Worm (Caenorhabditis elegans) whole organism, L4 larva: ENCODE results near the gene dct-5.

Experiments
- F49E8.2 ChIP-seq: sonication (generic microtip); optimal IDR thresholded peaks from 2 replicates; lab custom pipeline; 2016; ENCODE audit warnings: missing compliant biosample characterization, mild to moderate bottlenecking, missing genetic modification characterization, borderline replicate concordance
- T20F7.1 ChIP-seq: fragments of 200-800 bp; sonication (Bioruptor generic); optimal IDR thresholded peaks from 2 replicates; lab custom pipeline; 2018; ENCODE audit warnings: mild to moderate bottlenecking, missing genetic modification characterization, missing compliant biosample characterization
- Y48G9A.11 ChIP-seq: fragments of 200-800 bp; sonication (Bioruptor generic); IDR thresholded peaks from 2 replicates; pipeline ENCODE4 v1.3.6; 2022; ENCODE audit warnings: missing genetic modification reagents, missing genetic modification characterization, missing compliant biosample characterization
- Y5F2A.4 ChIP-seq: fragments of 200-800 bp; sonication (Bioruptor generic); optimal IDR thresholded peaks from 2 replicates; lab custom pipeline; 2018; ENCODE audit warnings: mild to moderate bottlenecking, missing genetic modification characterization, missing compliant biosample characterization
- ZK546.5 ChIP-seq, 2 experiments: sonication (generic microtip); optimal IDR thresholded peaks; 2 replicates each; lab custom pipeline; 2017; ENCODE audit warnings: missing biosample characterization in 2 of 2, missing genetic modification characterization in 2 of 2
- aha-1 ChIP-seq: fragments of 150-350 bp; peaks from one replicate; lab custom pipeline; 2014; ENCODE audit warnings: missing biosample characterization, missing genetic modification characterization
- attf-4 ChIP-seq: sonication (generic microtip); optimal IDR thresholded peaks from 3 replicates; lab custom pipeline; 2017; ENCODE audit warnings: missing biosample characterization, missing genetic modification characterization
- ctbp-1 ChIP-seq: fragments of 200-800 bp; sonication (Bioruptor generic); IDR thresholded peaks from 2 replicates; pipeline ENCODE4 v1.3.6; 2022; ENCODE audit warnings: missing genetic modification reagents, missing genetic modification characterization, missing compliant biosample characterization
- dpl-1 ChIP-seq: fragments of 150-350 bp; optimal IDR thresholded peaks from 2 replicates; lab custom pipeline; 2014; ENCODE audit warnings: missing biosample characterization, missing genetic modification reagents, missing genetic modification characterization
- dve-1 ChIP-seq: sonication (generic microtip); optimal IDR thresholded peaks from 2 replicates; lab custom pipeline; 2017; ENCODE audit warnings: antibody characterized with exemption, mild to moderate bottlenecking, missing genetic modification characterization, missing compliant biosample characterization; ENCODE audit not compliant: insufficient read depth
- fos-1 ChIP-seq: fragments of 150-350 bp; optimal IDR thresholded peaks from 2 replicates; lab custom pipeline; 2014; ENCODE audit warnings: missing biosample characterization, missing genetic modification characterization
- hif-1 ChIP-seq, 2 experiments: sonication (generic microtip); optimal IDR thresholded peaks; 2 replicates each; lab custom pipeline; 2016 to 2017; ENCODE audit warnings: missing compliant biosample characterization in 2 of 2, missing genetic modification characterization in 2 of 2, missing genetic modification reagents in 2 of 2, missing genotype in 2 of 2, mild to moderate bottlenecking in 1 of 2
- jun-1 ChIP-seq: fragments of 150-350 bp; optimal IDR thresholded peaks from 2 replicates; lab custom pipeline; 2014; ENCODE audit warnings: missing biosample characterization, missing genetic modification reagents, missing genetic modification characterization
- lin-15B ChIP-seq: fragments of 150-350 bp; sonication (generic microtip); optimal IDR thresholded peaks from 3 replicates; lab custom pipeline; 2014; ENCODE audit warnings: missing biosample characterization, missing genetic modification characterization
- lin-38 ChIP-seq: fragments of 200-800 bp; sonication (Bioruptor generic); IDR thresholded peaks from 2 replicates; pipeline ENCODE4 v1.3.6; 2022; ENCODE audit warnings: missing genetic modification reagents, missing genetic modification characterization, missing compliant biosample characterization
- lir-3 ChIP-seq: sonication (generic microtip); optimal IDR thresholded peaks from 2 replicates; lab custom pipeline; 2016; ENCODE audit warnings: mild to moderate bottlenecking, missing genetic modification characterization, missing compliant biosample characterization
- lsy-2 ChIP-seq, 2 experiments: fragments of 150-350 bp in 1 of 2; sonication (generic microtip) in 1 of 2; optimal IDR thresholded peaks; 2 replicates each; lab custom pipeline; 2014 to 2017; ENCODE audit warnings: missing biosample characterization in 2 of 2, missing genetic modification characterization in 2 of 2
- mdt-29 ChIP-seq: fragments of 200-800 bp; sonication (Bioruptor generic); IDR thresholded peaks from 2 replicates; pipeline ENCODE4 v1.3.6; 2022; ENCODE audit warnings: missing genetic modification reagents, missing genetic modification characterization, missing compliant biosample characterization
- mes-2 ChIP-seq: sonication (generic microtip); optimal IDR thresholded peaks from 2 replicates; lab custom pipeline; 2016; ENCODE audit warnings: missing genotype, mild to moderate bottlenecking, missing genetic modification characterization, missing compliant biosample characterization; ENCODE audit not compliant: poor library complexity, severe bottlenecking
- mxl-3 ChIP-seq: fragments of 200-800 bp; sonication (Bioruptor generic); optimal IDR thresholded peaks from 2 replicates; lab custom pipeline; 2018; ENCODE audit warnings: mild to moderate bottlenecking, missing genetic modification characterization, missing compliant biosample characterization
- nhr-11 ChIP-seq: fragments of 150-350 bp; optimal IDR thresholded peaks from 2 replicates; lab custom pipeline; 2014; ENCODE audit warnings: missing biosample characterization, missing genetic modification characterization
- nhr-25 ChIP-seq: sonication (generic microtip); optimal IDR thresholded peaks from 2 replicates; lab custom pipeline; 2017; ENCODE audit warnings: missing genetic modification characterization, mild to moderate bottlenecking, missing compliant biosample characterization, antibody characterized with exemption, moderate library complexity, borderline replicate concordance; ENCODE audit not compliant: insufficient read depth
- nhr-28 ChIP-seq: fragments of 150-350 bp; optimal IDR thresholded peaks from 2 replicates; lab custom pipeline; 2014; ENCODE audit warnings: missing biosample characterization, missing genetic modification characterization
- nhr-41 ChIP-seq: fragments of 200-800 bp; sonication (Bioruptor generic); IDR thresholded peaks from 2 replicates; pipeline ENCODE4 v1.3.6; 2022; ENCODE audit warnings: missing genetic modification reagents, missing genetic modification characterization, missing compliant biosample characterization
- nhr-48 ChIP-seq: sonication (generic microtip); optimal IDR thresholded peaks from 2 replicates; lab custom pipeline; 2016; ENCODE audit warnings: mild to moderate bottlenecking, missing genetic modification characterization, missing compliant biosample characterization
- nhr-76 ChIP-seq: fragments of 150-350 bp; optimal IDR thresholded peaks from 2 replicates; lab custom pipeline; 2014; ENCODE audit warnings: missing biosample characterization, missing genetic modification characterization
- pha-4 ChIP-seq, 2 experiments: fragments of 150-350 bp in 1 of 2; fragments of 200-800 bp in 1 of 2; sonication (Bioruptor generic) in 1 of 2; IDR thresholded peaks in 1 of 2; optimal IDR thresholded peaks in 1 of 2; 2 replicates each; pipeline versions ENCODE4 v1.3.6 to Lab custom; 2014 to 2022; ENCODE audit warnings: missing genetic modification characterization in 2 of 2, missing genetic modification reagents in 2 of 2, missing biosample characterization in 1 of 2, missing compliant biosample characterization in 1 of 2
- pqm-1 ChIP-seq: sonication (generic microtip); optimal IDR thresholded peaks from 2 replicates; lab custom pipeline; 2017; ENCODE audit warnings: missing biosample characterization, missing genetic modification characterization
- unc-130 ChIP-seq: sonication (generic microtip); optimal IDR thresholded peaks from 2 replicates; lab custom pipeline; 2016; ENCODE audit warnings: missing genetic modification reagents, missing genetic modification characterization, missing compliant biosample characterization
- unc-62 ChIP-seq, 3 experiments: fragments of 150-350 bp in 1 of 3; sonication (generic microtip); optimal IDR thresholded peaks in 2 of 3; peaks in 1 of 3; 1 replicate in 1 of 3; 2 replicates in 2 of 3; lab custom pipeline; 2014 to 2017; ENCODE audit warnings: missing biosample characterization in 3 of 3, missing genetic modification characterization in 3 of 3, missing genetic modification reagents in 3 of 3, missing genotype in 1 of 3
- zfp-3 ChIP-seq: fragments of 200-800 bp; sonication (Bioruptor generic); conservative IDR thresholded peaks from 2 replicates; pipeline ENCODE4 v1.3.6; 2022; ENCODE audit warnings: missing genetic modification reagents, missing genetic modification characterization, missing compliant biosample characterization

dct-5 gene

DNA sequence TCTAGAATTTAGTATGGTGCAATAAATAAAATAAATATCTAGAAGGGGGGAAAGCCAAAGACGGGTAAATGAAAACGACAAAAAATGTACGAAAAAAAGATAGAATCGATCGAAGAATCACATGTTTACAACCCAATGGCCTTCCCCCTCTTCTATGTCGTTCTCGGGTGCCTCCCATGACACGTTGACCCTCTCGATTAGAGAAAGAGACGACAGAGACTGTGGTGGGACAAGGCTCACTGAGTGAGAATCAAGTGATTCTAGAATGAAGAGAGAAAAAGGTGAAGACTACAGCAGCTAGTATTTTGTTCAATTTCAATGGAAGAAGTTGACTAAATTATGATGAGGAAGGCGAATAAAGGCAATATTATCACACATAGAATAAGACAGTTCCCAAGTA, 10.7 kb downstream of the dct-5 start (continued):
- TF ChIP-seq nhr-28 (peak; percentile 76), nhr-76 (tag; lab: Kevin White, UChicago) (no peak), mes-2 (tag; lab: Kevin White, UChicago) (peak; percentile 41), nhr-11 (no peak), dpl-1 (GFP tag; lab: Kevin White, UChicago) (peak; percentile 16), pqm-1 (peak; percentile 58)

DNA sequence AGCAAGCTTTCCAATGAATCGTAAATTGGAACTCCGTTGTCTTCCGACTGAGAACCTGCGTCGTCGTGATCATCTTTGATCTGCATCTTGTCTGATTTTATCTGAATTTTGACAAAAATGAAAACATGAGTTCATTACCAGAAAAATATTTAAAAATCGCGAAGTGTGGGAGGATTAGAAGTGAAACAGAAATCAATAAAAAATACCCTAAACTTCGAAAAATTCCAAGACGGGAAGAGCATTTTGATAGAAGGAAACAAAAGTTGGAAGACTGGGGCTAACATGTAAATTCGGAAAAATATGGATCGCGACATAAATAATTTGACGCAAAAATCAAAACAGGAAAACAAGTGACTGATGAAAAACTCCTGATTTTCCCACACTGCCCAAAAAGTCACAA, 11.1 kb downstream of the dct-5 start, which contains the start of gene F07F6.8:
Gene F07F6.8, minus strand, starts transcription at position 101 of the 400 bp plus-strand sequence.
- TF ChIP-seq aha-1 (tag; lab: Kevin White, UChicago) = peak; percentile 31
- no peak for TF ChIP-seq Y5F2A.4 (GFP tag; lab: Kevin White, UChicago)

DNA sequence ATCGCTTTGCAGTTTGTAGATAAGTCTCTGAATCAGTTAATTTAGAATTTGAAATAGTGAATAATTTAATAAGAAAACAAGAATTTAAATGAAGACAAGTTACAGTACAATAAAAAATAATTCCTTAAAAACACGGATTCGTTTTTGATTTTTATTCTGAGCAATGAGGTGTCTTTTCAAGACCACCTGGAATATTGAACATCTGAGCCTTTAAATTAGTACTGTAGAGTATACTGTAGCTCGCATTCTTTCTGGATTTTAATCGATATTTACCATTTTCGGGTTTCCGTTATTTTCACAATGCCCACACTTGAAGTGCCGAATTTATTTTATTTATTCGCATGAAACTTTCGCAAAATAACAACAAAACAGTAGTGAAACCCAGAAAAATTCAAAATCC, 12.9 kb downstream of the dct-5 start, which contains the start of gene F07F6.7:
Gene F07F6.7, minus strand, starts transcription at position 27 of the 400 bp plus-strand sequence.
- peak in 1 of 2 experiments; percentile 50 for TF ChIP-seq lsy-2 (tag; optimal IDR thresholded peaks at IDR 0.05; lab: Kevin White, UChicago)
- no peak for TF ChIP-seq nhr-48 (tag; lab: Kevin White, UChicago)
- peak; percentile 30 for TF ChIP-seq T20F7.1
- TF ChIP-seq lin-38 (GFP tag; lab: Robert Waterston, UW) = peak; percentile 27; the same call in 1 of the 2 replicates
- no peak for TF ChIP-seq attf-4 (tag; lab: Kevin White, UChicago)
- peak; percentile 13 for TF ChIP-seq nhr-25
- peak in 1 of 2 experiments; percentile 18 for TF ChIP-seq unc-62 (GFP tag; optimal IDR thresholded peaks at IDR 0.05 in 1 of 2; lab: Kevin White, UChicago)
- no peak for TF ChIP-seq unc-62 (tag; optimal IDR thresholded peaks at IDR 0.05; lab: Kevin White, UChicago)
- peak; percentile 14 for TF ChIP-seq dve-1

DNA sequence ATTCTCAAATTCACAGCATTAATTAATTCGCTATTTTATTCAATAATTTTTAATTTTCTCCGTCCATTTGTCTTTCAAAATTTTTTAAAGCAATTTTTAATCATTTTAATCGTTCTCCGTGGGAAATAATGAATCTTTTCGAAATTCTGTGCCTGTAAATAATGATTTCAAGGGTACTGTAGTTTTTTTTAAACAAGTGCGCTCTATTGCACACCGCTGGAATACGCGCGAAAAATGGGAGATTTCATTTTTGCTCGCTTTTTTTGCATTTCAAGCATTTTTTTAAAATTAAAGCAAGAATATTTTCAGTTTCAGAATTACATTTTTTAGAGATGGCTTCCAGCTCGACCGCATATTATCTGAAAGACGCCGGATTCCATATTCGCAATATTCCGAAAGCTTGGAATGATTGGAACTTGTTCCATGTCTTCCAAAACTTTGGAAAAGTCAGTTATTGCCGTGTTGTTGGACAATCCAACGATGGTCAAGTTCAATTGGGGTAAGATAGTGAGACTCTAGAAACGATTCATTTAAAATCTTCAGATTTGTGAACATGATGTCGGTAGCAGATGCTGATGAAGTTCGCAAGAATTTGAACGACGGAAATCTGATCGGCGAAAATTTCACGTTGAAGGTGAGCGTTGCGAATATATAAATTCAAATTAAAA, 15.7 kb downstream of the dct-5 start, which contains the start of gene tofu-6:
Gene tofu-6, plus strand, starts transcription at position 302 of the 668 bp plus-strand sequence.
- peak; percentile 45 for TF ChIP-seq dpl-1 (GFP tag; lab: Kevin White, UChicago)
- no peak for TF ChIP-seq mdt-29 (GFP tag; lab: Robert Waterston, UW)
- 0 out of 2 replicates have a peak, but pooled peaks have one; percentile 56 for TF ChIP-seq Y48G9A.11 (GFP tag; lab: Robert Waterston, UW)
- no peak for TF ChIP-seq lin-15B
- peak; percentile 41 for TF ChIP-seq F49E8.2 (tag; lab: Kevin White, UChicago)
- no peak for TF ChIP-seq nhr-41 (GFP tag; lab: Robert Waterston, UW)
- TF ChIP-seq ZK546.5 (tag; optimal IDR thresholded peaks at IDR 0.05; lab: Kevin White, UChicago) = no peak
- peak; percentile 59 for TF ChIP-seq aha-1 (tag; lab: Kevin White, UChicago)
- no peak for TF ChIP-seq ctbp-1 (GFP tag; lab: Robert Waterston, UW)
- peak in 1 of 2 experiments; percentile 92 for TF ChIP-seq lsy-2 (tag; optimal IDR thresholded peaks at IDR 0.05; lab: Kevin White, UChicago)
- TF ChIP-seq unc-130 (GFP tag; lab: Kevin White, UChicago) = peak; percentile 53
- no peak for TF ChIP-seq zfp-3 (GFP tag; lab: Robert Waterston, UW)
- peak; percentile 94 for TF ChIP-seq lin-38 (GFP tag; lab: Robert Waterston, UW)
- TF ChIP-seq mxl-3 (GFP tag; lab: Kevin White, UChicago) = no peak
- no peak for TF ChIP-seq nhr-11
- TF ChIP-seq pha-4 (GFP tag; IDR thresholded peaks at IDR 0.05; lab: Robert Waterston, UW) = no peak
- TF ChIP-seq pha-4 (tag; optimal IDR thresholded peaks at IDR 0.05; lab: Kevin White, UChicago) = no peak
- no peak for TF ChIP-seq jun-1 (tag; lab: Kevin White, UChicago)

DNA sequence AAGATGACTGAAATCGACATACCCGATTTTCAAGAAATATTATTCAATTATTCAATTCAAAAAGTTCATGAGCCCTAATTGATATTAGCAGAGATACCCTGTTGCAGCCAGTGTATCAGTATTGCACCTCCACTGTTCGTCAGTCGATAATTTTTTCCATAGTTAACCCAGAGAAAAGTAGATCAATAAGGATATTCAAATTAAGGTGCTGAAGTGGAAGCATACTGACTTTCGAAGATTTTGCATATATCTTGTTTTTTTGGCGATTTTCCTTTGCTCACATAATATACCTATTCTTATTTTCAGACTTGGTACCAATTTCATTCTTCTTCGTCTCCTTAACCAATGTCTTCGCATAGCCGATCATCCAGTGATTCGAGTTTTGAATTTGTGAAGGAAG, 17.8 kb downstream of the dct-5 start, which contains the start of gene EEED8.15:
Gene EEED8.15, plus strand, starts transcription at position 301 of the 400 bp plus-strand sequence.
- TF ChIP-seq mdt-29 (GFP tag; lab: Robert Waterston, UW) = no peak
- TF ChIP-seq fos-1 = no peak
- TF ChIP-seq mxl-3 (GFP tag; lab: Kevin White, UChicago) = no peak
- no peak for TF ChIP-seq lir-3 (tag; lab: Kevin White, UChicago)
- no peak for TF ChIP-seq hif-1 (tag; optimal IDR thresholded peaks at IDR 0.05; lab: Kevin White, UChicago)
- peak in 1 of 2 experiments; percentile 57 for TF ChIP-seq unc-62 (GFP tag; optimal IDR thresholded peaks at IDR 0.05 in 1 of 2; lab: Kevin White, UChicago)
- TF ChIP-seq unc-62 (tag; optimal IDR thresholded peaks at IDR 0.05; lab: Kevin White, UChicago) = no peak
